Fruit fly (Drosophila melanogaster): ENCODE measurements around the gene CG3108.
A peak's percentile ranks its signal among the peaks of the same experiment; 100 is the strongest.

The CG3108 gene

DNA sequence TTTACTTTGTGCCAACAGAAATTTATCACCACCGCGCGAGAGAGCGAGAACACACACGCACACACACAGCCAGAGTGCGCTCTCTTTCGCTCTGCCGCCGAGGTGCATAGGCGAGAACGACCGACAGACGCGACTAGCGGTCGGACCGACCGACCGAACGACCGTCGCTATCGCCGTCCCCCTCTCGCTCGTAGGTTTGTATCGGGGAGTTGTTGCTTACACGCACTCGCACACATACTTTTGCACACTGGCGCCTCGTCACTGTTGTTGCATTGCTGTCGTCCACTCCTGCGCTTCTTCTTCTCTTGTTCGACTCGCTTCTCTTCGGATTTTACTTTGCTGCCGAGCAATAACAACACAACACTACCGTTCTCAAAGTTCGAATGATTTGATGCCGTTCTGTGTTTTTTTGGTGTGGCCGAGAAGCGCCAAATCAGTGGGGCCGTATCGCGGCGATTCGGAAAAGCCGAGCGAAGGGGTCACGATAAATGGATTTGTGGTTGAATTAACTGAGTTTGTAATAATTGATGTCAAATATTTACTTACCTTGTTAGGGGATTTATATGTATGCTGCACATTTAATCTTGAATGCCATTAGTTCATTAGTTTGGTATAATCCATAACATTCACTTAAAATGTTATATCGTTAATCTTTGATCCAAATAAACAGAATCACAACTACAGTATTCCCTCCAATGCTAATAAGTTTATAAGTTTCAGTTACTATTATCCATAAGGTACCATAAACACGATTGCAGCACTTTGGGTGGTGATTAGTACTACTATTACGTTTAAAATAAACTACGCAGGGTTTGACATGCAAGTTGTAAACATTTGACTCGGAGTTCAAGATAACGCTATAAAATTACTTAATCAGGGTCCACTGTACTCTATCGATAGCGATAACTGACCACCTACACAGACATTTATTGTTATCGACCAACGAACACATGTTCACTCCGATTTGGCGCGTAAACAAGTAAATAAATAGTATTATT is 34.3 kb downstream of the CG3108 start, which contains the start of the genes IntS6 and Rtel1:
Gene IntS6, minus strand, starts transcription at position 391 of the 998 bp plus-strand sequence.
Gene Rtel1, plus strand, starts transcription at position 884 of the 998 bp plus-strand sequence.
- TF ChIP-seq Crg-1 (GFP tag; optimal IDR thresholded peaks at IDR 0.05) (peak; percentile 78), tj (GFP tag; optimal IDR thresholded peaks at IDR 0.05) (peak; percentile 69), CG1620 (GFP tag; optimal IDR thresholded peaks at IDR 0.05) (peak; percentile 95), bab1 (GFP tag; optimal IDR thresholded peaks at IDR 0.05) (peak; percentile 95), CG5204 (GFP tag; optimal IDR thresholded peaks at IDR 0.05) (peak; percentile 91), CG33017 (tag; optimal IDR thresholded peaks at IDR 0.05) (peak; percentile 85), CG11617 (GFP tag; optimal IDR thresholded peaks at IDR 0.05) (peak; percentile 93), Mnt (GFP tag; optimal IDR thresholded peaks at IDR 0.05) (peak; percentile 95), CG12768 (GFP tag; optimal IDR thresholded peaks at IDR 0.05) (peak; percentile 85), toe (GFP tag; optimal IDR thresholded peaks at IDR 0.05) (peak; percentile 95), ovo (GFP tag; optimal IDR thresholded peaks at IDR 0.05) (peak; percentile 67), Hr96 (GFP tag; optimal IDR thresholded peaks at IDR 0.05) (peak; percentile 96), CG14711 (tag; optimal IDR thresholded peaks at IDR 0.05) (peak; percentile 84), cnc (optimal IDR thresholded peaks at IDR 0.05) (no peak), pad (GFP tag; optimal IDR thresholded peaks at IDR 0.05) (peak; percentile 74), CG7101 (tag; optimal IDR thresholded peaks at IDR 0.05) (peak; percentile 95), CG7045 (GFP tag; optimal IDR thresholded peaks at IDR 0.05) (peak; percentile 79), kay (GFP tag; ENCODE audit: borderline replicate concordance) (peak; percentile 91), Clk (GFP tag; optimal IDR thresholded peaks at IDR 0.05) (peak; percentile 71), cic (GFP tag; optimal IDR thresholded peaks at IDR 0.05) (peak; percentile 74)

DNA sequence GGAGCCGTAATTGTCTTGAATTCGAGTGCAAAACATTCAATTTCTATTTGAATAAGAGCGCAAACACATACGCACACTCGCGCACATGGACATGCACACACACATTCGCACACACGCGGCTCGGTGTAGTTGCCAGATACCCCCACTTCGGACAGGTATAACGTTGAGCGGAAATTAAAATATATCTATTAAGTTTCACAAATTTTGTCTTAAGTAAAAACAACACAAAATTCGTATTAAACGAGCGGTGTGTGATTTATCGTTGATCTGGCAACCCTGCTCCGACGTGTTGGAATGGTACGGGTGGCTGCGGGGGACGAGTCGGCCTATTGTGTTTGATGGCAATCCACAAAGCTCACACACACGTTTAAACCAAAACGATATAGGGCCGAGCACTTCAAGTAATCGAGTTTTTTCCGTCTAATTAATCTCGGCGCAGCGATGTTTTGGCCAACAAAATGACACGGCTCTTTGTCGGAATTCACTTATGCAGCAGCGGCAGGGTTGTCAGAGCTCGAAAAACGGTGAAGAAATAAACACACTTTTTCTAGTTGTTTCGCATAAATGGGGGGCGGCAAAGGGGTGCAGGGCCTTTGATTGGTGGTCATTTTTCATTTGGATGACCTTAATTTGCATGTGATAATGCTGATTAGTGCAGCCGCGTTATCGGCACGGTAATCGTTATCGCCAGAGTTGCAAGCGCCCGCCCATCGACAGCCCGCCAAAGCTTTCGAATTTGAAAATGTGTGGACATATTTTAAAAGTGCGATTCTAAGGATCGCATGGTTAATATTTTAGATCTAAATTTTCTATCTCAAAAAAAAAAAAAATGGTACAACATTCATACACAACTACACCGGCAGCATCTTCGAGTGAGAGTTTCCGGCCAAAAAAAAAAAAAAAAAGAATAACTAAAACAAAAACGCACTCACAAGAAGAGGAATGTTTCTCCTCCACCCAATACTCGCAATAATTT is 35.3 kb downstream of the CG3108 start:
- peak; percentile 69 for TF ChIP-seq tj (GFP tag; optimal IDR thresholded peaks at IDR 0.05)
- peak; percentile 49 for TF ChIP-seq ovo (GFP tag; optimal IDR thresholded peaks at IDR 0.05)
- TF ChIP-seq CG5204 (GFP tag; optimal IDR thresholded peaks at IDR 0.05), result peak; percentile 67
- peak; percentile 86 for TF ChIP-seq bab1 (GFP tag; optimal IDR thresholded peaks at IDR 0.05)
- peak; percentile 88 for TF ChIP-seq CG7101 (tag; optimal IDR thresholded peaks at IDR 0.05)
- TF ChIP-seq Clk (GFP tag; optimal IDR thresholded peaks at IDR 0.05), result peak; percentile 42
- TF ChIP-seq CG11617 (GFP tag; optimal IDR thresholded peaks at IDR 0.05), result peak; percentile 82
- TF ChIP-seq cnc (optimal IDR thresholded peaks at IDR 0.05), result no peak
- peak; percentile 75 for TF ChIP-seq CG1620 (GFP tag; optimal IDR thresholded peaks at IDR 0.05)
- TF ChIP-seq Mnt (GFP tag; optimal IDR thresholded peaks at IDR 0.05), result peak; percentile 93
- no peak for TF ChIP-seq kay (GFP tag; ENCODE audit: borderline replicate concordance)
- peak; percentile 64 for TF ChIP-seq Crg-1 (GFP tag; optimal IDR thresholded peaks at IDR 0.05)
- TF ChIP-seq cic (GFP tag; optimal IDR thresholded peaks at IDR 0.05), result peak; percentile 31
- TF ChIP-seq CG7045 (GFP tag; optimal IDR thresholded peaks at IDR 0.05), result peak; percentile 27
- peak; percentile 25 for TF ChIP-seq CG12768 (GFP tag; optimal IDR thresholded peaks at IDR 0.05)
- no peak for TF ChIP-seq pad (GFP tag; optimal IDR thresholded peaks at IDR 0.05)
- TF ChIP-seq CG14711 (tag; optimal IDR thresholded peaks at IDR 0.05), result peak; percentile 94
- TF ChIP-seq toe (GFP tag; optimal IDR thresholded peaks at IDR 0.05), result peak; percentile 47
- TF ChIP-seq Hr96 (GFP tag; optimal IDR thresholded peaks at IDR 0.05), result peak; percentile 83
- peak; percentile 73 for TF ChIP-seq CG33017 (tag; optimal IDR thresholded peaks at IDR 0.05)

DNA sequence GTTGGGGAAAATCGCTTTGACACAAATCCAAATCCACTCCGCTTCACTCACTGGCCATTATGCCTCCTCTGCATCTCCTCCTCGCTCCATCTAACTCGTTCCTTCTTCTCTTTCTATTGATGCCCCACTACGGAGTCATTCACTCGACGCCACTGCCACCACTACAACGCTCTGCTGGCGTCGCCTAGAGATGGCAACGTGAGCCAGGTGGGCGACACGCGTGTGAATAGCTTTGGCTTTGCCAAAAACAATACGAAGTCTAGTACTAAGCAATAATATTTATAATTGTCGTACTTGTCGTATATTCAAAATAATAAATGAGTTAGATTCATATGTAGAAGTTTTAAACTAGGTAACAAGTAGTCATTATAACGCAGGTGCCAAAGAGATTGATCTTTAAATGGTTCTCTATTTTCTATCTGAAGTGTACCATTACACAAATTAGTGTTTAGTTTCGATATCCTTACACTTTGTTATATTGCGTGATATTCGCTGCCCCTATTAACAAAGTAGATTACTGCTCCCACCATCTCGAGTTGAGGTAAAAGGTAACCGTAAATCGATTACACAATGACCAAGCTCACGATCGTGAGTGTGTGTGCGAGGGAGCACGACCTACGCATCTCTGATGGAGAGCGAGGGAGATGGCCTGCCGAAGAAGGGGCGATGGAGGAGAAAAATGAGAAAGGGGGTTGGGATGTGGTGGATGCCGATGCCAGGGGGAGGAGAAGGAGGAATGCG is 36.3 kb downstream of the CG3108 start:
- TF ChIP-seq CG7045 (GFP tag; optimal IDR thresholded peaks at IDR 0.05), result no peak
- peak; percentile 31 for TF ChIP-seq CG7101 (tag; optimal IDR thresholded peaks at IDR 0.05)
- peak; percentile 2 for TF ChIP-seq CG12768 (GFP tag; optimal IDR thresholded peaks at IDR 0.05)
- TF ChIP-seq Mnt (GFP tag; optimal IDR thresholded peaks at IDR 0.05), result no peak
- no peak for TF ChIP-seq CG1620 (GFP tag; optimal IDR thresholded peaks at IDR 0.05)
- no peak for TF ChIP-seq CG11617 (GFP tag; optimal IDR thresholded peaks at IDR 0.05)
- TF ChIP-seq Crg-1 (GFP tag; optimal IDR thresholded peaks at IDR 0.05), result no peak
- no peak for TF ChIP-seq kay (GFP tag; ENCODE audit: borderline replicate concordance)
- no peak for TF ChIP-seq CG5204 (GFP tag; optimal IDR thresholded peaks at IDR 0.05)
- peak; percentile 99 for TF ChIP-seq pad (GFP tag; optimal IDR thresholded peaks at IDR 0.05)
- no peak for TF ChIP-seq ovo (GFP tag; optimal IDR thresholded peaks at IDR 0.05)
- TF ChIP-seq toe (GFP tag; optimal IDR thresholded peaks at IDR 0.05), result peak; percentile 39
- no peak for TF ChIP-seq tj (GFP tag; optimal IDR thresholded peaks at IDR 0.05)
- no peak for TF ChIP-seq cnc (optimal IDR thresholded peaks at IDR 0.05)

DNA sequence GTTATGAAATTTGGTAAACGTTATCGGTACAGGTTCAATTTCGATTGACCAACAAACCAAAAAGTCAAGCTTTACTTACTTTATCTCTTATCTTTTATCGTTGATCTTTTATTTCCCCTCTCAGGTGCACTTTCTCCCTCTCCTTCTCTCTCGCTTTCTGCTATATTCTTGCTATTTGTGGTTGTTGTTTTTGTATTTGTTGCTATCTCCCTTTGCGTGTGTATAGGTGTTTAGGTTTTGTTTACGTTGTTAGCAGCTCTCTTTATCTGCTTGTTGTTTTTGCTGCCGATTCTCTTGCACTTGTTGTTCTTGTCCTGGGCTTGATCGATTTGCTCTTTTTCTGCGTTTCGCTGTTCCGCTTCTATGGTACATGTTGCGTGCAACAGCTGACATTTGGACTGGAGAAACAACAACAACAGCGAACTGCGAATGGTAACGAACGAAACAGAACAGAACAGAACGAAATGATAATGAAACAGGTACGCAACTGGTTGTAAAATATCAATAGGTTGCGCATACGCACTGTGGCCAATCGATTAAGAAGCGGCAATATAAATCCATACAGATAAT is 37.1 kb downstream of the CG3108 start:
- peak; percentile 68 for TF ChIP-seq pad (GFP tag; optimal IDR thresholded peaks at IDR 0.05)
- TF ChIP-seq Crg-1 (GFP tag; optimal IDR thresholded peaks at IDR 0.05), result no peak
